Worm (Caenorhabditis elegans) whole organism, L4 larva: ENCODE data around the gene acy-1.

Experiments used
- F37D6.2 ChIP-seq: sonication (generic microtip); optimal IDR thresholded peaks from 2 replicates; lab custom pipeline; 2016; ENCODE audit warnings: mild to moderate bottlenecking, missing genetic modification characterization, missing compliant biosample characterization
- ZK546.5 ChIP-seq, 2 experiments: sonication (generic microtip); optimal IDR thresholded peaks; 2 replicates each; lab custom pipeline; 2017; ENCODE audit warnings: missing biosample characterization in 2 of 2, missing genetic modification characterization in 2 of 2
- dpl-1 ChIP-seq: fragments of 150-350 bp; optimal IDR thresholded peaks from 2 replicates; lab custom pipeline; 2014; ENCODE audit warnings: missing biosample characterization, missing genetic modification reagents, missing genetic modification characterization
- hlh-30 ChIP-seq: sonication (generic microtip); optimal IDR thresholded peaks from 2 replicates; lab custom pipeline; 2017; ENCODE audit warnings: antibody characterized with exemption, mild to moderate bottlenecking, missing genetic modification characterization, missing compliant biosample characterization; ENCODE audit not compliant: insufficient read depth
- rbr-2 ChIP-seq: sonication (generic microtip); optimal IDR thresholded peaks from 2 replicates; lab custom pipeline; 2016; ENCODE audit warnings: missing genotype, missing genetic modification characterization, missing compliant biosample characterization
- snpc-4 ChIP-seq: fragments of 150-350 bp; optimal IDR thresholded peaks from 2 replicates; lab custom pipeline; 2014; ENCODE audit warnings: missing biosample characterization, missing genetic modification characterization
- unc-62 ChIP-seq, 3 experiments: fragments of 150-350 bp in 1 of 3; sonication (generic microtip); optimal IDR thresholded peaks in 2 of 3; peaks in 1 of 3; 1 replicate in 1 of 3; 2 replicates in 2 of 3; lab custom pipeline; 2014 to 2017; ENCODE audit warnings: missing biosample characterization in 3 of 3, missing genetic modification characterization in 3 of 3, missing genetic modification reagents in 3 of 3, missing genotype in 1 of 3
- zfp-2 ChIP-seq: sonication (generic microtip); optimal IDR thresholded peaks from 2 replicates; lab custom pipeline; 2016; ENCODE audit warnings: mild to moderate bottlenecking, missing genetic modification characterization, missing compliant biosample characterization

DNA sequence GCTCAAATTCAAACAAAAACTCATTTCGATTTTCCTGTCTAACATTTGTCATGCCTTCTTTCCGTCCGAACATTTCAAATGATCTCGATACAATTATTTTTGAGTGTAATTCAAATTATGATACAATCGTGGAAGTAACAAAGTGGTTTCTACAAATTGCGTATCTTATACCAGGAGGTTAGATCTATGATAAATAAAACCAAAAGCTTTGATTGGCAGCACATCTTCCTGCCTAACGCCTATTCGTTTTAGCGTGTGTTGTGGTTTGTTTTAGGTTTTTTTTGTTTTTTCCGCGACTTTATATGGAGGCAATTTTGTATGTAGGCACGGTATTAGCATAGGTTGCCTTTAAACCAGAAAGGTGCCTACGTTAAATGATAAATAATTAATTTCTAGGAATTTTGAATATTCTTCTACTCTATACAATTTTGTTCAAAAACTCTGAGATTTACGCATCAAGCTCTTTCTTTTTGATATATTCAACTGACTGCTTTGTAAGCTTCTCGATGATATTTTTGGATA is 41.9 kb upstream of the acy-1 start, which contains the start of gene srg-11:
- TF ChIP-seq hlh-30 (tag; lab: Kevin White, UChicago) (no peak), unc-62 (GFP tag; optimal IDR thresholded peaks at IDR 0.05 in 1 of 2; lab: Kevin White, UChicago) (no peak), unc-62 (tag; optimal IDR thresholded peaks at IDR 0.05; lab: Kevin White, UChicago) (no peak), snpc-4 (tag; lab: Kevin White, UChicago) (no peak), rbr-2 (tag; lab: Kevin White, UChicago) (no peak), ZK546.5 (tag; optimal IDR thresholded peaks at IDR 0.05; lab: Kevin White, UChicago) (no peak), F37D6.2 (tag; lab: Kevin White, UChicago) (no peak), dpl-1 (GFP tag; lab: Kevin White, UChicago) (no peak), zfp-2 (tag; lab: Kevin White, UChicago) (no peak)
